Fruit fly (Drosophila melanogaster): Measurements from ENCODE around the gene HLH3B.

HLH3B gene

dm6 chrX:2636825-2637535 lies 44.5 kb downstream of the HLH3B start (continued):
- TF ChIP-seq Ravus (GFP tag; IDR thresholded peaks at IDR 0.05) (no peak), Hr3 (GFP tag; optimal IDR thresholded peaks at IDR 0.05) (no peak), abd-A (tag; optimal IDR thresholded peaks at IDR 0.05) (no peak), CG7963 (GFP tag; IDR thresholded peaks at IDR 0.05; ENCODE audit: partially characterized antibody) (no peak), CG11560 (tag; IDR thresholded peaks at IDR 0.05) (no peak), gro (GFP tag; optimal IDR thresholded peaks at IDR 0.05) (no peak), CG2129 (GFP tag; IDR thresholded peaks at IDR 0.05; ENCODE audit: partially characterized antibody) (no peak), CG33557 (GFP tag; optimal IDR thresholded peaks at IDR 0.05) (no peak), CG6254 (GFP tag; optimal IDR thresholded peaks at IDR 0.05) (no peak), chn (GFP tag; optimal IDR thresholded peaks at IDR 0.05) (no peak), ken (GFP tag; IDR thresholded peaks at IDR 0.05) (no peak), sens (GFP tag) (peak; percentile 42)

- no peak for TF ChIP-seq CG11093 (GFP tag; IDR thresholded peaks at IDR 0.05)
- TF ChIP-seq Gug (GFP tag; IDR thresholded peaks at IDR 0.05), result no peak
- no peak for TF ChIP-seq CG8924 (tag; optimal IDR thresholded peaks at IDR 0.05)
- TF ChIP-seq CG18011 (GFP tag; optimal IDR thresholded peaks at IDR 0.05), result no peak
- TF ChIP-seq odd (GFP tag; optimal IDR thresholded peaks at IDR 0.05), result no peak
- no peak for TF ChIP-seq rib (GFP tag; IDR thresholded peaks at IDR 0.05)
- no peak for TF ChIP-seq CG7357 (GFP tag; IDR thresholded peaks at IDR 0.05)
- no peak for TF ChIP-seq CG10209 (GFP tag; optimal IDR thresholded peaks at IDR 0.05)
- no peak for TF ChIP-seq YL-1 (GFP tag; optimal IDR thresholded peaks at IDR 0.05)
- TF ChIP-seq CG2116 (GFP tag; optimal IDR thresholded peaks at IDR 0.05), result peak; percentile 51
- TF ChIP-seq Oaz (GFP tag; IDR thresholded peaks at IDR 0.05), result no peak
- no peak for TF ChIP-seq HHEX (GFP tag; optimal IDR thresholded peaks at IDR 0.05)
- no peak for TF ChIP-seq CG10565 (GFP tag; optimal IDR thresholded peaks at IDR 0.05)
- no peak for TF ChIP-seq bbx (GFP tag; IDR thresholded peaks at IDR 0.05; ENCODE audit: partially characterized antibody)
- no peak for TF ChIP-seq peb (GFP tag; IDR thresholded peaks at IDR 0.05)
- no peak for TF ChIP-seq CG10321 (GFP tag; IDR thresholded peaks at IDR 0.05)
- peak; percentile 55 for TF ChIP-seq CG1832 (GFP tag; optimal IDR thresholded peaks at IDR 0.05)
- TF ChIP-seq CG30403 (GFP tag; optimal IDR thresholded peaks at IDR 0.05), result no peak
- TF ChIP-seq CG14050 (GFP tag; IDR thresholded peaks at IDR 0.05), result no peak
- TF ChIP-seq CG11247 (GFP tag; IDR thresholded peaks at IDR 0.05), result no peak
- no peak for TF ChIP-seq CG15479 (GFP tag; optimal IDR thresholded peaks at IDR 0.05)
- no peak for TF ChIP-seq CG9727 (GFP tag; optimal IDR thresholded peaks at IDR 0.05)
- TF ChIP-seq hkb (optimal IDR thresholded peaks at IDR 0.05), result no peak
- no peak for TF ChIP-seq hkb (GFP tag; IDR thresholded peaks at IDR 0.05)
- TF ChIP-seq Dbx (GFP tag; IDR thresholded peaks at IDR 0.05), result no peak
- no peak for TF ChIP-seq C15 (GFP tag; IDR thresholded peaks at IDR 0.05)
- no peak for TF ChIP-seq CG9817 (tag; optimal IDR thresholded peaks at IDR 0.05)
- no peak for TF ChIP-seq gt (GFP tag; IDR thresholded peaks at IDR 0.05)
- no peak for TF ChIP-seq ro (GFP tag; IDR thresholded peaks at IDR 0.05)
- TF ChIP-seq Mad (GFP tag; optimal IDR thresholded peaks at IDR 0.05), result no peak
- peak; percentile 24 for TF ChIP-seq Ets65A (GFP tag)
- no peak for TF ChIP-seq CG15514 (GFP tag; optimal IDR thresholded peaks at IDR 0.05)
- no peak for TF ChIP-seq grn (GFP tag; optimal IDR thresholded peaks at IDR 0.05)
- no peak for TF ChIP-seq CG1233 (GFP tag; optimal IDR thresholded peaks at IDR 0.05)
- peak; percentile 35; the same call in 2 of the 3 replicates for TF ChIP-seq CG16813 (GFP tag; IDR thresholded peaks at IDR 0.05; ENCODE audit: partially characterized antibody)
- no peak for TF ChIP-seq CG6689 (GFP tag; IDR thresholded peaks at IDR 0.05)
- TF ChIP-seq Dref (GFP tag; IDR thresholded peaks at IDR 0.05), result peak; percentile 44
These were observed 45.4 kb downstream of the HLH3B start for dm6 chrX:2635953-2636715.
